Worm (Caenorhabditis elegans) whole organism, L4 larva: ENCODE measurements around the gene kin-18.
A peak's percentile ranks its signal among the peaks of the same experiment; 100 is the strongest.

Source experiments
- F10B5.3 ChIP-seq: sonication (generic microtip); optimal IDR thresholded peaks from 2 replicates; lab custom pipeline; 2016; ENCODE audit warnings: mild to moderate bottlenecking, missing genetic modification characterization, missing compliant biosample characterization
- T20F7.1 ChIP-seq: fragments of 200-800 bp; sonication (Bioruptor generic); optimal IDR thresholded peaks from 2 replicates; lab custom pipeline; 2018; ENCODE audit warnings: mild to moderate bottlenecking, missing genetic modification characterization, missing compliant biosample characterization
- T26A8.4 ChIP-seq: fragments of 200-800 bp; sonication (Bioruptor generic); IDR thresholded peaks from 2 replicates; pipeline ENCODE4 v1.3.6; 2022; ENCODE audit warnings: missing genetic modification characterization, missing compliant biosample characterization
- Y105C5A.15 ChIP-seq: fragments of 200-800 bp; sonication (Bioruptor generic); IDR thresholded peaks from 2 replicates; pipeline ENCODE4 v1.3.6; 2022; ENCODE audit warnings: missing genetic modification characterization, missing compliant biosample characterization
- Y75B8A.6 ChIP-seq: fragments of 200-800 bp; sonication (Bioruptor generic); IDR thresholded peaks from 2 replicates; pipeline ENCODE4 v1.3.6; 2022; ENCODE audit warnings: missing genetic modification reagents, missing genetic modification characterization, missing compliant biosample characterization
- ZK337.2 ChIP-seq: fragments of 200-800 bp; sonication (Bioruptor generic); IDR thresholded peaks from 2 replicates; pipeline ENCODE4 v1.3.6; 2022; ENCODE audit warnings: missing genetic modification reagents, missing genetic modification characterization, missing compliant biosample characterization
- ZK546.5 ChIP-seq, 2 experiments: sonication (generic microtip); optimal IDR thresholded peaks; 2 replicates each; lab custom pipeline; 2017; ENCODE audit warnings: missing biosample characterization in 2 of 2, missing genetic modification characterization in 2 of 2
- aha-1 ChIP-seq: fragments of 150-350 bp; peaks from one replicate; lab custom pipeline; 2014; ENCODE audit warnings: missing biosample characterization, missing genetic modification characterization
- aly-2 ChIP-seq: sonication (generic microtip); optimal IDR thresholded peaks from 2 replicates; lab custom pipeline; 2018; ENCODE audit warnings: missing biosample characterization, missing genetic modification characterization
- ceh-28 ChIP-seq: fragments of 150-350 bp; optimal IDR thresholded peaks from 2 replicates; lab custom pipeline; 2014; ENCODE audit warnings: missing biosample characterization, missing genetic modification reagents, missing genetic modification characterization
- ceh-44 ChIP-seq: fragments of 200-800 bp; sonication (Bioruptor generic); IDR thresholded peaks from 2 replicates; pipeline ENCODE4 v1.3.6; 2022; ENCODE audit warnings: missing genetic modification reagents, missing genetic modification characterization, missing compliant biosample characterization
- ceh-82 ChIP-seq: sonication (generic microtip); optimal IDR thresholded peaks from 2 replicates; lab custom pipeline; 2017; ENCODE audit warnings: missing biosample characterization, missing genetic modification characterization
- ces-1 ChIP-seq: fragments of 150-350 bp; sonication (generic microtip); optimal IDR thresholded peaks from 4 replicates; lab custom pipeline; 2014; ENCODE audit warnings: missing biosample characterization, missing genetic modification reagents, missing genetic modification characterization
- cey-2 ChIP-seq: sonication (generic microtip); optimal IDR thresholded peaks from 3 replicates; lab custom pipeline; 2017; ENCODE audit warnings: missing genetic modification characterization, mild to moderate bottlenecking, missing compliant biosample characterization, antibody characterized with exemption, borderline replicate concordance; ENCODE audit not compliant: insufficient read depth
- daf-19 ChIP-seq: fragments of 200-800 bp; sonication (Bioruptor generic); conservative IDR thresholded peaks from 2 replicates; pipeline ENCODE4 v1.3.6; 2022; ENCODE audit warnings: missing genetic modification characterization, missing compliant biosample characterization
- daf-8 ChIP-seq: fragments of 200-800 bp; sonication (Bioruptor generic); IDR thresholded peaks from 2 replicates; pipeline ENCODE4 v1.3.6; 2022; ENCODE audit warnings: missing genetic modification characterization, missing compliant biosample characterization
- dmd-9 ChIP-seq: fragments of 200-800 bp; sonication (Bioruptor generic); IDR thresholded peaks from 2 replicates; pipeline ENCODE4 v1.3.6; 2022; ENCODE audit warnings: missing genetic modification reagents, missing genetic modification characterization, missing compliant biosample characterization
- egl-43 ChIP-seq: fragments of 200-800 bp; sonication (Bioruptor generic); IDR thresholded peaks from 2 replicates; pipeline ENCODE4 v1.3.6; 2022; ENCODE audit warnings: missing genetic modification reagents, missing genetic modification characterization, missing compliant biosample characterization
- fos-1 ChIP-seq: fragments of 150-350 bp; optimal IDR thresholded peaks from 2 replicates; lab custom pipeline; 2014; ENCODE audit warnings: missing biosample characterization, missing genetic modification characterization
- lin-15B ChIP-seq: fragments of 150-350 bp; sonication (generic microtip); optimal IDR thresholded peaks from 3 replicates; lab custom pipeline; 2014; ENCODE audit warnings: missing biosample characterization, missing genetic modification characterization
- lin-29 ChIP-seq: fragments of 200-800 bp; sonication (Bioruptor generic); IDR thresholded peaks from 2 replicates; pipeline ENCODE4 v1.3.6; 2022; ENCODE audit warnings: missing genetic modification reagents, missing genetic modification characterization, missing compliant biosample characterization
- lin-38 ChIP-seq: fragments of 200-800 bp; sonication (Bioruptor generic); IDR thresholded peaks from 2 replicates; pipeline ENCODE4 v1.3.6; 2022; ENCODE audit warnings: missing genetic modification reagents, missing genetic modification characterization, missing compliant biosample characterization
- lin-39 ChIP-seq: fragments of 150-350 bp; optimal IDR thresholded peaks from 2 replicates; lab custom pipeline; 2014; ENCODE audit warnings: missing biosample characterization, missing genetic modification reagents, missing genetic modification characterization
- lir-3 ChIP-seq: sonication (generic microtip); optimal IDR thresholded peaks from 2 replicates; lab custom pipeline; 2016; ENCODE audit warnings: mild to moderate bottlenecking, missing genetic modification characterization, missing compliant biosample characterization
- madf-9 ChIP-seq: fragments of 200-800 bp; sonication (Bioruptor generic); conservative IDR thresholded peaks from 2 replicates; pipeline ENCODE4 v1.3.6; 2022; ENCODE audit warnings: missing genetic modification reagents, missing genetic modification characterization, missing compliant biosample characterization
- mep-1 ChIP-seq: fragments of 150-350 bp; sonication (generic microtip); optimal IDR thresholded peaks from 3 replicates; lab custom pipeline; 2014; ENCODE audit warnings: missing biosample characterization, missing genetic modification characterization
- nhr-10 ChIP-seq: fragments of 150-350 bp; optimal IDR thresholded peaks from 2 replicates; lab custom pipeline; 2014; ENCODE audit warnings: missing biosample characterization, missing genetic modification characterization
- nhr-11 ChIP-seq: fragments of 150-350 bp; optimal IDR thresholded peaks from 2 replicates; lab custom pipeline; 2014; ENCODE audit warnings: missing biosample characterization, missing genetic modification characterization
- nhr-237 ChIP-seq: sonication (generic microtip); optimal IDR thresholded peaks from 2 replicates; lab custom pipeline; 2017; ENCODE audit warnings: missing biosample characterization, missing genetic modification characterization
- nhr-42 ChIP-seq: fragments of 200-800 bp; sonication (Bioruptor generic); IDR thresholded peaks from 2 replicates; pipeline ENCODE4 v1.3.6; 2022; ENCODE audit warnings: missing genetic modification characterization, missing compliant biosample characterization
- nhr-6 ChIP-seq: fragments of 150-350 bp; optimal IDR thresholded peaks from 2 replicates; lab custom pipeline; 2014; ENCODE audit warnings: missing biosample characterization, missing genetic modification characterization
- nhr-77 ChIP-seq: fragments of 150-350 bp; optimal IDR thresholded peaks from 2 replicates; lab custom pipeline; 2014; ENCODE audit warnings: missing biosample characterization, missing genetic modification characterization
- pha-4 ChIP-seq, 2 experiments: fragments of 150-350 bp in 1 of 2; fragments of 200-800 bp in 1 of 2; sonication (Bioruptor generic) in 1 of 2; IDR thresholded peaks in 1 of 2; optimal IDR thresholded peaks in 1 of 2; 2 replicates each; pipeline versions ENCODE4 v1.3.6 to Lab custom; 2014 to 2022; ENCODE audit warnings: missing genetic modification characterization in 2 of 2, missing genetic modification reagents in 2 of 2, missing biosample characterization in 1 of 2, missing compliant biosample characterization in 1 of 2
- php-3 ChIP-seq: fragments of 200-800 bp; sonication (Bioruptor generic); IDR thresholded peaks from 2 replicates; pipeline ENCODE4 v1.3.6; 2022; ENCODE audit warnings: missing genetic modification reagents, missing genetic modification characterization, missing compliant biosample characterization
- rbr-2 ChIP-seq: sonication (generic microtip); optimal IDR thresholded peaks from 2 replicates; lab custom pipeline; 2016; ENCODE audit warnings: missing genotype, missing genetic modification characterization, missing compliant biosample characterization
- skn-1 ChIP-seq: fragments of 150-350 bp; optimal IDR thresholded peaks from 2 replicates; lab custom pipeline; 2014; ENCODE audit warnings: missing biosample characterization, missing genetic modification characterization
- tag-97 ChIP-seq: fragments of 200-800 bp; sonication (Bioruptor generic); IDR thresholded peaks from 2 replicates; pipeline ENCODE4 v1.3.6; 2022; ENCODE audit warnings: missing genetic modification characterization, missing compliant biosample characterization
- unc-39 ChIP-seq: sonication (generic microtip); optimal IDR thresholded peaks from 2 replicates; lab custom pipeline; 2017; ENCODE audit warnings: missing biosample characterization, missing genetic modification characterization
- zfp-3 ChIP-seq: fragments of 200-800 bp; sonication (Bioruptor generic); conservative IDR thresholded peaks from 2 replicates; pipeline ENCODE4 v1.3.6; 2022; ENCODE audit warnings: missing genetic modification reagents, missing genetic modification characterization, missing compliant biosample characterization

Gene kin-18

DNA sequence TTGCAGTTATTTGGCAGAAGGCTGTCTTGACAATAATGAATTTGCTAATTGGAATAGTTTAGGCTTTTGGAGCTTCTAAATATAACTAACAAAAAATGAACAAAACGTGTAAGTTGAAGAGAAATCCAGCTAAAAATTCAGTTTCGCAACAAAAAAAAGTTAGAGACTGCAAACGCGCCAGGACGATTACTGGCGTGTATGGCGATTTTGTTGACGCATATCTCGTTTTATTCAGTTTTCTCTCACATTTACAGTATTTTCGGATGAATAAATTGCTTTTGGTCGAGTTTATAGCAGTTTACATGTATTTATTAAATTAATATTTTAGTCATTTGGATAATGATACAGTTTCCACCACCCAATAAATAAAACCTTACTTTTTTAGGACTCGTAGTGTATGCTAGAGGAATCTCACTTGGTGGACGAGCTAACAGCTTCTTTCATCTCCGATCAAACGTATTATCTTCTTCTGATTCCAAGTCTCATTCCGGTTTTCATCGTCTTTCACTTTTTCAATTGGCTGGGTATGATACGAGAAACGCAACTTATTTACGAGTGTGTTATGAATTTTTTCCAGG lies 54.7 kb downstream of the kin-18 start, which contains the start of the genes abcf-3 and F42A10.5 (continued):
- TF ChIP-seq php-3 (GFP tag; lab: Robert Waterston, UW) (no peak), aly-2 (no peak), nhr-77 (tag; lab: Kevin White, UChicago) (peak; percentile 72), rbr-2 (tag; lab: Kevin White, UChicago) (peak; percentile 52), aha-1 (no peak), lin-38 (GFP tag; lab: Robert Waterston, UW) (no peak; the same call in 1 of the 2 replicates), skn-1 (tag; lab: Kevin White, UChicago) (no peak), daf-8 (GFP tag; lab: Robert Waterston, UW) (no peak), lin-15B (tag; lab: Kevin White, UChicago) (no peak), Y75B8A.6 (GFP tag; lab: Robert Waterston, UW) (no peak), dmd-9 (GFP tag; lab: Robert Waterston, UW) (no peak), nhr-237 (no peak), nhr-11 (peak; percentile 60), T20F7.1 (GFP tag; lab: Kevin White, UChicago) (peak; percentile 63), nhr-6 (tag; lab: Kevin White, UChicago) (no peak), madf-9 (GFP tag; lab: Robert Waterston, UW) (no peak), ceh-28 (no peak), cey-2 (tag; lab: Kevin White, UChicago) (no peak), T26A8.4 (GFP tag; lab: Robert Waterston, UW) (peak; percentile 29; the same call in 1 of the 2 replicates), ces-1 (GFP tag; lab: Kevin White, UChicago) (no peak), daf-19 (no peak), ceh-44 (GFP tag; lab: Robert Waterston, UW) (no peak), pha-4 (GFP tag; IDR thresholded peaks at IDR 0.05; lab: Robert Waterston, UW) (no peak), pha-4 (tag; optimal IDR thresholded peaks at IDR 0.05; lab: Kevin White, UChicago) (peak; percentile 30), ZK337.2 (GFP tag; lab: Robert Waterston, UW) (no peak), lin-39 (tag; lab: Kevin White, UChicago) (no peak), ZK546.5 (tag; optimal IDR thresholded peaks at IDR 0.05; lab: Kevin White, UChicago) (no peak), F10B5.3 (no peak), egl-43 (GFP tag; lab: Robert Waterston, UW) (no peak), nhr-10 (tag; lab: Kevin White, UChicago) (no peak), mep-1 (tag; lab: Kevin White, UChicago) (peak; percentile 71), zfp-3 (GFP tag; lab: Robert Waterston, UW) (no peak), lir-3 (no peak), Y105C5A.15 (GFP tag; lab: Robert Waterston, UW) (no peak), tag-97 (GFP tag; lab: Robert Waterston, UW) (no peak), unc-39 (tag; lab: Kevin White, UChicago) (no peak), ceh-82 (no peak), lin-29 (GFP tag; lab: Robert Waterston, UW) (no peak), nhr-42 (no peak), fos-1 (no peak)
